Worm (Caenorhabditis elegans): ENCODE measurements around the gene glf-1.

DNA sequence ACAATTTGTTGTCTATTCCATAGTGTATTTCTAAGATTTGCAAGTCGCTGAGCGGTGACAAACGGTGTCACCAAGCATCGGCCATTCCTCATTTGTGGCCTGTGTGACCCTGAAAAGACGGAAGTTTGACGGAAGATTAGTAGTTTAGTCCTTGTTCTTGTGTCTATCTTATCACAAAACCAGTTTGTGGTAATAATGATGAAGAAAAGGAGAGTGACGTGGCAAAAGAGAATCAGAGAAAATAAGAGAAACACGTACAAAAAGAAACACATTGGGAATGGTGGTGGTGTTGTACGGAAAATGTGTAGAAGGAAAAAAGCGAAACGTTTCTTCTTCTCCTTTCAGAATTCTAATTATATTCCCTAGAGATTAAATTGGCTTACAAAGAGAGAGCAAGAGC is 53.5 kb downstream of the glf-1 start, which contains the start of gene mcu-1:
- no peak for TF ChIP-seq ces-1 (GFP tag; optimal IDR thresholded peaks at IDR 0.05)
- TF ChIP-seq skn-1 (tag; optimal IDR thresholded peaks at IDR 0.05): no peak
- peak; percentile 15 for TF ChIP-seq rnt-1 (tag; optimal IDR thresholded peaks at IDR 0.05)
- TF ChIP-seq egl-27 (tag; optimal IDR thresholded peaks at IDR 0.05): no peak
